Worm (Caenorhabditis elegans): Measurements from ENCODE around the gene F14F7.7.
A peak's percentile ranks its signal among the peaks of the same experiment; 100 is the strongest.

Gene F14F7.7

DNA sequence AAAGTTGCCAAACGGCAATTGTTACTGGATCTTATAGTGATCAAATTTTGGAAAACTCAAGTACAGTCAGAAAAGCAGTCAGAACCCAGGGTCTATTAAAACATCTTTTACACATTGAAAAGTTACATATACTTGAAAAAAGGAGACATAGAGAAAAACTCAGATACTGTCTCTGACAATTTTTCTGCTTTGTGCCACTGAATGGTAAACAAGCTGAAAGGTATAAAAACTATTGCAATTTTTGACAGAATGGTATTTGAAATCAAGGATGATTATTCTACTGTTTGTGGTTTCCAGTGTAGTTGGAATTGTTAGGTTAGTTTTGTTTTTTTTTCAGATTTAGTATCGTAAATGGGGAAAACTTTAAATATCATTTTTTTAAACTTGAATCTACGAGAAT lies 10.0 kb upstream of the F14F7.7 start, which contains the start of gene cyp-13A11:
Gene cyp-13A11, plus strand, starts transcription at position 266 of the 400 bp plus-strand sequence.
- TF ChIP-seq sea-1 (GFP tag; conservative IDR thresholded peaks at IDR 0.05), result no peak
- TF ChIP-seq tbx-11 (GFP tag; IDR thresholded peaks at IDR 0.05), result no peak
- TF ChIP-seq hmg-4 (GFP tag; optimal IDR thresholded peaks at IDR 0.05), result no peak
- no peak for TF ChIP-seq tbx-37 (GFP tag; conservative IDR thresholded peaks at IDR 0.05)
- TF ChIP-seq ceh-36 (tag; optimal IDR thresholded peaks at IDR 0.05), result no peak
- TF ChIP-seq F13C5.2 (tag; optimal IDR thresholded peaks at IDR 0.05), result no peak
- no peak for TF ChIP-seq pes-1 (GFP tag; IDR thresholded peaks at IDR 0.05)
- no peak for TF ChIP-seq ets-7 (tag; optimal IDR thresholded peaks at IDR 0.05)
- TF ChIP-seq tra-4 (tag; optimal IDR thresholded peaks at IDR 0.05), result no peak
- no peak for TF ChIP-seq aly-1 (tag; optimal IDR thresholded peaks at IDR 0.05)
- TF ChIP-seq flt-1 (GFP tag; IDR thresholded peaks at IDR 0.05), result no peak
- TF ChIP-seq ceh-13 (GFP tag; optimal IDR thresholded peaks at IDR 0.05), result no peak
- no peak for TF ChIP-seq hmbx-1 (tag; optimal IDR thresholded peaks at IDR 0.05)
- TF ChIP-seq B0310.2 (tag; optimal IDR thresholded peaks at IDR 0.05), result no peak
- no peak for TF ChIP-seq scrt-1 (GFP tag; IDR thresholded peaks at IDR 0.05)

DNA sequence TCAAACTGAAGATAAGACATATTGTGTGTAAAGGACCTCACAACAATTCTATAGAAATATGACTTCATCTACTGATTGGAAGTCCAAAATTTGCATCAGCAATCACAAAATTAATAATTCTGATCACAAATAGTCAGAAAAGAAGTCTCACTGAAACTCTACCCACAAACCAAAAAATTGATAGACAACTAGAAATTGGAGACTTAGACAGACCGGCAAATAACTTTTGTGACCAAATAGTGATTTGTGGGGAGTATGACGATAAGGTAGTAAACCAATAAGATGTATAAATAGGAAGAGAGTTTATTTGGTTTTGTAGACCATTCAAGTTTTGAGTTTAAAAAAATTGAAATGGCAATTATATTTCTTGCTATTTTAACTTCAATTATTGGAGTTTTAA lies 6.4 kb upstream of the F14F7.7 start, which contains the start of gene cyp-13A12:
Gene cyp-13A12, plus strand, starts transcription at position 267 of the 400 bp plus-strand sequence.
- TF ChIP-seq tbx-37 (GFP tag; conservative IDR thresholded peaks at IDR 0.05) (no peak), tra-4 (tag; optimal IDR thresholded peaks at IDR 0.05) (no peak), B0310.2 (tag; optimal IDR thresholded peaks at IDR 0.05) (no peak)

DNA sequence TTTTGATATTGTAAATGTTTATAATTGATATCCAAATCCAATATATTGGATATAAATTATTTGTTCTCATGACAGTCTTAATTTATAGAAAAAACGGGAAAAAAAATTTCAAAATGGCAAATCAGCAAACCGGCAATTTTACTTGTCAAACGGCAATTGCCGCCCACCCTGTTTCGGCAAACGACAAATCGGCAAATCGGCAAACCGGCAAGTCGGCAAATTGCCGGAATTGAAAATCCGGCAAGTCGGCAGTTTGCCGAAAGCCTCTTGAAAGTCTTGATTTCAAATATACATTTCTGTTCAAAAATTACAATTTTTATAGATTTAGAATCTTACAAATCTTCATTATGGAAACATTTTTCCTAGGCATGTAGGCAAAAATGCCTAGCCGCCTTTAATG lies 2.8 kb upstream of the F14F7.7 start:
- no peak for TF ChIP-seq tbx-11 (GFP tag; IDR thresholded peaks at IDR 0.05)
- no peak for TF ChIP-seq tbx-37 (GFP tag; conservative IDR thresholded peaks at IDR 0.05)
- TF ChIP-seq scrt-1 (GFP tag; IDR thresholded peaks at IDR 0.05), result no peak
- TF ChIP-seq pes-1 (GFP tag; IDR thresholded peaks at IDR 0.05), result no peak
- no peak for TF ChIP-seq hnd-1 (tag; optimal IDR thresholded peaks at IDR 0.05)
- TF ChIP-seq flt-1 (GFP tag; IDR thresholded peaks at IDR 0.05), result no peak
- no peak for TF ChIP-seq B0310.2 (tag; optimal IDR thresholded peaks at IDR 0.05)

DNA sequence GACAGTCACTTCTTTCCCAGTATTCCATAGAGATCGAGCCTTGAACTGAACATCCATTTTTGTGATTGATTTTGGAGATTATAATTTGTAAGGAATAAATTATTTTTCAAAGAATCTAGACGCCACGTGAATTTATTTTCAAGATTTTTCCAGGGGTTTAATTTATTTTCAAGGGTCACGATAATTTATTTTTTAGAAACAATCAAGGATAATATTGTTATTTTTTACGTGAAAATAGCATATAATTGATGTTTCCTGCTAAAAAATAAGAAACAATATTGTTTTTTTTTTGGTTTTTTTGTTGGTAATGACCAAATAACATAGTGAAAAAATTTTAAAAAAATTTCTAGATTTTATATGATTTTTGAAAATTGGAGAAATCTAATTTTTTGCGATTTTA lies 1.1 kb upstream of the F14F7.7 start, which contains the start of gene F14F7.4:
Gene F14F7.4, minus strand, starts transcription at position 101 of the 400 bp plus-strand sequence.
- TF ChIP-seq sea-1 (GFP tag; conservative IDR thresholded peaks at IDR 0.05) (no peak), B0310.2 (tag; optimal IDR thresholded peaks at IDR 0.05) (no peak), tbx-11 (GFP tag; IDR thresholded peaks at IDR 0.05) (no peak), ceh-13 (GFP tag; optimal IDR thresholded peaks at IDR 0.05) (no peak), flt-1 (GFP tag; IDR thresholded peaks at IDR 0.05) (no peak), aly-1 (tag; optimal IDR thresholded peaks at IDR 0.05) (no peak), hnd-1 (tag; optimal IDR thresholded peaks at IDR 0.05) (no peak), tbx-37 (GFP tag; conservative IDR thresholded peaks at IDR 0.05) (no peak), hmg-4 (GFP tag; optimal IDR thresholded peaks at IDR 0.05) (no peak), hmbx-1 (tag; optimal IDR thresholded peaks at IDR 0.05) (no peak)

DNA sequence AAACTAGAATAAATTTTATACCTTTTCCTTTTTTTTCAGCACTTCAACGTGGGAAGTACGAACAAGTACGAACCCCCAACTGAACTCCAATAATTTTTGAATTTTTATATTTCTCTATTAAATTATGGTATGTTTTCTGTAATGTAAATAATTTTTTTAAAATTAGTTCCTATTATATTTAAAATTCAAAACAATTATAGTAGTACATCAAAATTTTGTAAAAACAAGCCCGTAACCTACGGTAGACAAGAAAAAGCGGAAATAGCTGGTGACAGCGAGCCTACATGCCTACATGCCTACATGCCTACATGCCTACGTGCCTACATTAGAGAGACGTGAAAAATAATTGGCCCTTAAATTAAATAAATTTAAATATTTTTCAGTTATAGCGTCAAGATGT lies 997 bp downstream of the F14F7.7 start, which contains the start of gene F14F7.5:
Gene F14F7.5, plus strand, starts transcription at position 301 of the 400 bp plus-strand sequence.
- TF ChIP-seq ceh-13 (GFP tag; optimal IDR thresholded peaks at IDR 0.05), result no peak

DNA sequence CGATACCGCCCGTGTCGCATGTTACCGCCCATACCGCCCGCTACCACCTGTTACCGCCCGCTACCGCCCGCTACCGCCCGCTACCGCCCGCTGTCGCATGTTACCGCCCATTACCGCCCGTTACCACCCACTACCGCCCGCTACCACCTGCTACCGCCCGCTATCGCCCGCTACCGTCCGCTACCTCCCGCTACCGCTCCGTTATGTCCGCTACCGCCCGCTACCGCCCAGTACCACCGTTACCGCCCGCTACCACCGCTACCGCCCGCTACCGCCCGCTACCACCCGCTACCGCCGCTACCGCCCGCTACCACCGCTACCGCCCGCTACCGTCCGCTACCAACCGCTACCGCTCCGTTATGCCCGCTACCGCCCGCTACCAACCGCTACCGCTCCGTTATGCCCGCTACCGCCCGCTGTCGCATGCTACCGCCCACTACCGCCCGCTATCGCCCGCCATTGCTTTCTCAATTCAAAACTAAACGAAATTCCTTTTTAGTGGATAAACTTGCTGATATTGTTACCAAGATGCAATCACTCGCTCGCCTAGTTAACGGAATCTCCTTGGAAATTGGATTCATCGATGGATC lies 1.8 kb downstream of the F14F7.7 start:
- no peak for TF ChIP-seq hmbx-1 (tag; optimal IDR thresholded peaks at IDR 0.05)
- TF ChIP-seq scrt-1 (GFP tag; IDR thresholded peaks at IDR 0.05), result peak; percentile 47; the same call in 1 of the 2 replicates
- TF ChIP-seq pes-1 (GFP tag; IDR thresholded peaks at IDR 0.05), result peak; percentile 49
- peak; percentile 7; the same call in 1 of the 2 replicates for TF ChIP-seq flt-1 (GFP tag; IDR thresholded peaks at IDR 0.05)
- peak; percentile 17 for TF ChIP-seq B0310.2 (tag; optimal IDR thresholded peaks at IDR 0.05)

DNA sequence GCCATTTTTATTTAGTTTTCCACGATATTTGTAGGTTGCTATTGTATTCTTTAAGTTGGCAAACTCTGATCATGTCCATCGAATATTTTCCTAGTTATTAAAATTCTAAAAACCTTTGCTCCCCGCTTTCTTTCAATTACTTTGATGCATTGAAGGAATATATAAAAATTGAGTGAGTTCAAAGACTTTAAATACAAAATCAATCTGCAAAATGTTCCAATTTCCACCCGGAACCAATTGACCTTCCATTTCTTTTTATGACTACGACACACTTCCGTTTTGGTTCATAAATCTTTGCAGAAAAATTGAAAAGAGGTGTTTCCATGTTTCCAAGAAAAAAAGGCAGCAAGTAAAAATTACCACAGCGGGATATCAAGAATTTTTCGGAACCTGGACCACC lies 9.0 kb downstream of the F14F7.7 start, which contains the start of gene F54F12.2:
Gene F54F12.2, plus strand, starts transcription at position 301 of the 400 bp plus-strand sequence.
- TF ChIP-seq B0310.2 (tag; optimal IDR thresholded peaks at IDR 0.05), result no peak
- TF ChIP-seq ceh-36 (tag; optimal IDR thresholded peaks at IDR 0.05), result no peak
- no peak for TF ChIP-seq tbx-37 (GFP tag; conservative IDR thresholded peaks at IDR 0.05)
- no peak for TF ChIP-seq hmbx-1 (tag; optimal IDR thresholded peaks at IDR 0.05)
- TF ChIP-seq sea-1 (GFP tag; conservative IDR thresholded peaks at IDR 0.05), result no peak
- no peak for TF ChIP-seq F13C5.2 (tag; optimal IDR thresholded peaks at IDR 0.05)
- TF ChIP-seq aly-1 (tag; optimal IDR thresholded peaks at IDR 0.05), result no peak
- TF ChIP-seq tbx-11 (GFP tag; IDR thresholded peaks at IDR 0.05), result no peak
- TF ChIP-seq hnd-1 (tag; optimal IDR thresholded peaks at IDR 0.05), result no peak

DNA sequence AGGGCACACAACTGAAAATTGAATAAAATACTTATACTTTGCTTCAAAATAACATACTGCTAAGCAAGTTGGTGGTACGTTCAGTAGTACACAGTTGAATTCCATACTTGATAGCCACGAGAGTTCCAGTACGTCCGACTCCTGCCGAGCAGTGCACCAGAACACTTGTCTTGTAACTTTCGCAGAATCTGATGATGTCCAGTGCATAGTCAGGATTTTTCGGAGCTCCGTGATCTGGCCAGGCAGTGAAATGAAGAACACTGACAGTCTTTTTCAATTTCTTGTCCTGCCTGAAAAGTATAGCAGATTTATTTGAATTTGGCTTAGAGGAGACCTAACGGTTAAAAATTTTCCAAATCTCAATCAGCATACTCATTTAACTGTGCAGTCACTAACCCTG lies 19.3 kb downstream of the F14F7.7 start:
- no peak for TF ChIP-seq ama-1 (optimal IDR thresholded peaks at IDR 0.05)
- no peak for TF ChIP-seq sea-1 (GFP tag; conservative IDR thresholded peaks at IDR 0.05)
- TF ChIP-seq flt-1 (GFP tag; IDR thresholded peaks at IDR 0.05), result no peak
- no peak for TF ChIP-seq hmbx-1 (tag; optimal IDR thresholded peaks at IDR 0.05)

DNA sequence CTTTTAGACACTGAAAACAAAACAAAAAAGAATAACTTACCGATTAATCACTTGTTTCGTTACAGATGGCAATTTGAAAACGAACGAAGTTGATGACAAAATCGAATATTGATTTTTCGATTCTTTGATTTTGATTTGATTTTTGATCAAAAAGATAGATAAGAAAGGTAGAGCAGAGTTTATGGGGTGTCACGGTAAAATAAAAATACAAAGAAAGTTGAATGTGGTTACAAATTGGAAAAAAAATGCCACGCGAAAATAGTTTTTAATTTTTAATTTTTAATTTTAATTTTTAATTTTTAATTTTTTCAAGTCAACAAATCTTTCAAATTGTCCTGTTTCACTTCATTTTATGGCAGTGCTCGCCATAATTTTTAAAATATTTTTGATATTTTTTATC lies 24.6 kb downstream of the F14F7.7 start, which contains the start of gene F54F12.1:
Gene F54F12.1, minus strand, starts transcription at position 101 of the 400 bp plus-strand sequence.
- TF ChIP-seq tbx-11 (GFP tag; IDR thresholded peaks at IDR 0.05) (no peak), ama-1 (optimal IDR thresholded peaks at IDR 0.05) (no peak), B0310.2 (tag; optimal IDR thresholded peaks at IDR 0.05) (no peak), tra-4 (tag; optimal IDR thresholded peaks at IDR 0.05) (no peak), tbx-37 (GFP tag; conservative IDR thresholded peaks at IDR 0.05) (no peak), ets-7 (tag; optimal IDR thresholded peaks at IDR 0.05) (no peak), hmg-4 (GFP tag; optimal IDR thresholded peaks at IDR 0.05) (no peak), F13C5.2 (tag; optimal IDR thresholded peaks at IDR 0.05) (no peak), flt-1 (GFP tag; IDR thresholded peaks at IDR 0.05) (no peak), pes-1 (GFP tag; IDR thresholded peaks at IDR 0.05) (no peak), scrt-1 (GFP tag; IDR thresholded peaks at IDR 0.05) (no peak), ceh-13 (GFP tag; optimal IDR thresholded peaks at IDR 0.05) (no peak), sea-1 (GFP tag; conservative IDR thresholded peaks at IDR 0.05) (no peak), ceh-36 (tag; optimal IDR thresholded peaks at IDR 0.05) (no peak), hnd-1 (tag; optimal IDR thresholded peaks at IDR 0.05) (no peak), hmbx-1 (tag; optimal IDR thresholded peaks at IDR 0.05) (no peak), aly-1 (tag; optimal IDR thresholded peaks at IDR 0.05) (no peak)

Measured in whole organism, early embryonic.